Worm (Caenorhabditis elegans) whole organism, L2 larva: Measurements from ENCODE around the gene Y51H7C.10.
"Not testable (repeated sequence)": the region's sequence is repeated elsewhere in the genome, so short reads cannot be mapped to it uniquely, and the experiment has no call there.

Experiments
- C34F6.9 ChIP-seq: fragments of 150-350 bp; optimal IDR thresholded peaks from 2 replicates; lab custom pipeline; 2014; ENCODE audit warnings: missing biosample characterization, missing genetic modification characterization
- R02D3.7 ChIP-seq: fragments of 150-350 bp; optimal IDR thresholded peaks from 2 replicates; lab custom pipeline; 2014; ENCODE audit warnings: missing biosample characterization, missing genetic modification characterization
- Y55F3AM.14 ChIP-seq: fragments of 200-800 bp; sonication (Bioruptor generic); optimal IDR thresholded peaks from 2 replicates; lab custom pipeline; 2018; ENCODE audit warnings: mild to moderate bottlenecking, missing genetic modification characterization, missing compliant biosample characterization
- ZK546.5 ChIP-seq: sonication (generic microtip); optimal IDR thresholded peaks from 2 replicates; lab custom pipeline; 2017; ENCODE audit warnings: missing biosample characterization, missing genetic modification characterization
- alr-1 ChIP-seq: fragments of 150-350 bp; optimal IDR thresholded peaks from 2 replicates; lab custom pipeline; 2014; ENCODE audit warnings: missing biosample characterization, missing genetic modification characterization
- aly-2 ChIP-seq: fragments of 150-350 bp; optimal IDR thresholded peaks from 2 replicates; lab custom pipeline; 2014; ENCODE audit warnings: missing biosample characterization, missing genetic modification characterization
- ama-1 ChIP-seq: fragments of 150-350 bp; optimal IDR thresholded peaks from 2 replicates; lab custom pipeline; 2018; ENCODE audit warnings: inconsistent platforms
- blmp-1 ChIP-seq: sonication (generic microtip); optimal IDR thresholded peaks from 2 replicates; lab custom pipeline; 2017; ENCODE audit warnings: missing genetic modification characterization, mild to moderate bottlenecking, missing compliant biosample characterization, antibody characterized with exemption, moderate library complexity; ENCODE audit not compliant: insufficient read depth
- ceh-16 ChIP-seq: fragments of 150-350 bp; optimal IDR thresholded peaks from 2 replicates; lab custom pipeline; 2014; ENCODE audit warnings: missing biosample characterization, missing genetic modification characterization
- dmd-4 ChIP-seq: sonication (generic microtip); optimal IDR thresholded peaks from 2 replicates; lab custom pipeline; 2017; ENCODE audit warnings: missing biosample characterization, missing genetic modification characterization
- egl-27 ChIP-seq: sonication (generic microtip); optimal IDR thresholded peaks from 3 replicates; lab custom pipeline; 2017; ENCODE audit warnings: missing biosample characterization, missing genetic modification reagents, missing genetic modification characterization
- elt-1 ChIP-seq: fragments of 150-350 bp; optimal IDR thresholded peaks from 2 replicates; lab custom pipeline; 2014; ENCODE audit warnings: missing biosample characterization, missing genetic modification characterization
- elt-3 ChIP-seq: sonication (generic microtip); optimal IDR thresholded peaks from 2 replicates; lab custom pipeline; 2017; ENCODE audit warnings: missing biosample characterization, missing genetic modification characterization
- lin-11 ChIP-seq: fragments of 150-350 bp; sonication (generic microtip); optimal IDR thresholded peaks from 2 replicates; lab custom pipeline; 2014; ENCODE audit warnings: missing biosample characterization, missing genetic modification characterization, inconsistent platforms, mixed read lengths
- lin-39 ChIP-seq: fragments of 150-350 bp; optimal IDR thresholded peaks from 2 replicates; lab custom pipeline; 2014; ENCODE audit warnings: missing biosample characterization, missing genetic modification reagents, missing genetic modification characterization
- lsy-2 ChIP-seq, 2 experiments: fragments of 150-350 bp in 1 of 2; sonication (generic microtip) in 1 of 2; optimal IDR thresholded peaks; 2 replicates each; lab custom pipeline; 2014 to 2017; ENCODE audit warnings: missing biosample characterization in 2 of 2, missing genetic modification characterization in 2 of 2
- mbf-1 ChIP-seq: sonication (generic microtip); optimal IDR thresholded peaks from 2 replicates; lab custom pipeline; 2017; ENCODE audit warnings: missing biosample characterization, missing genetic modification characterization
- mdl-1 ChIP-seq, 2 experiments: fragments of 150-350 bp in 1 of 2; sonication (generic microtip) in 1 of 2; optimal IDR thresholded peaks; 2 replicates each; lab custom pipeline; 2017; ENCODE audit warnings: missing biosample characterization in 2 of 2, missing genetic modification characterization in 2 of 2
- nhr-10 ChIP-seq: sonication (generic microtip); optimal IDR thresholded peaks from 2 replicates; lab custom pipeline; 2017; ENCODE audit warnings: missing biosample characterization, missing genetic modification characterization
- nhr-11 ChIP-seq: fragments of 150-350 bp; optimal IDR thresholded peaks from 2 replicates; lab custom pipeline; 2014; ENCODE audit warnings: missing biosample characterization, missing genetic modification characterization
- nhr-237 ChIP-seq: fragments of 150-350 bp; optimal IDR thresholded peaks from 2 replicates; lab custom pipeline; 2014; ENCODE audit warnings: missing biosample characterization, missing genetic modification characterization
- nhr-25 ChIP-seq: fragments of 150-350 bp; sonication (generic microtip); optimal IDR thresholded peaks from 3 replicates; lab custom pipeline; 2014; ENCODE audit warnings: missing biosample characterization, missing genetic modification characterization
- nhr-6 ChIP-seq: fragments of 150-350 bp; optimal IDR thresholded peaks from 2 replicates; lab custom pipeline; 2014; ENCODE audit warnings: missing biosample characterization, missing genetic modification characterization
- nhr-77 ChIP-seq: fragments of 150-350 bp; optimal IDR thresholded peaks from 2 replicates; lab custom pipeline; 2014; ENCODE audit warnings: missing biosample characterization, missing genetic modification characterization
- peb-1 ChIP-seq: fragments of 150-350 bp; optimal IDR thresholded peaks from 2 replicates; lab custom pipeline; 2014; ENCODE audit warnings: missing biosample characterization, missing genetic modification characterization
- sem-4 ChIP-seq: fragments of 150-350 bp; optimal IDR thresholded peaks from 2 replicates; lab custom pipeline; 2014; ENCODE audit warnings: missing biosample characterization, missing genetic modification reagents, missing genetic modification characterization
- skn-1 ChIP-seq: sonication (generic microtip); optimal IDR thresholded peaks from 2 replicates; lab custom pipeline; 2017; ENCODE audit warnings: missing biosample characterization, missing genetic modification characterization
- sma-3 ChIP-seq: sonication (generic microtip); optimal IDR thresholded peaks from 2 replicates; lab custom pipeline; 2016; ENCODE audit warnings: missing genetic modification reagents, missing genetic modification characterization, missing compliant biosample characterization
- sma-9 ChIP-seq, 2 experiments: fragments of 150-350 bp in 1 of 2; sonication (generic microtip) in 1 of 2; optimal IDR thresholded peaks; 2 replicates each; lab custom pipeline; 2014 to 2016; ENCODE audit warnings: missing genetic modification characterization in 2 of 2, mild to moderate bottlenecking in 1 of 2, missing biosample characterization in 1 of 2, missing compliant biosample characterization in 1 of 2, missing genetic modification reagents in 1 of 2, moderate library complexity in 1 of 2
- unc-55 ChIP-seq: fragments of 150-350 bp; sonication (generic microtip); optimal IDR thresholded peaks from 3 replicates; lab custom pipeline; 2014; ENCODE audit warnings: missing biosample characterization, missing genetic modification reagents, missing genetic modification characterization
- unc-62 ChIP-seq: fragments of 150-350 bp; optimal IDR thresholded peaks from 2 replicates; lab custom pipeline; 2014; ENCODE audit warnings: missing biosample characterization, missing genetic modification reagents, missing genetic modification characterization
- ztf-4 ChIP-seq: fragments of 150-350 bp; optimal IDR thresholded peaks from 2 replicates; lab custom pipeline; 2014; ENCODE audit warnings: missing biosample characterization, missing genetic modification characterization

Gene Y51H7C.10

ce11 chrII:1423660-1424059 is at the start of gene Y51H7C.10:
Y51H7C.10 (minus strand) TSS chrII:1423760.
- TF ChIP-seq elt-1 (tag; lab: Kevin White, UChicago) = no peak
- TF ChIP-seq aly-2 = no peak
- no peak for TF ChIP-seq sma-9 (GFP tag; optimal IDR thresholded peaks at IDR 0.05; lab: Kevin White, UChicago)
- no peak for TF ChIP-seq sma-9 (tag; optimal IDR thresholded peaks at IDR 0.05; lab: Kevin White, UChicago)
- no peak for TF ChIP-seq C34F6.9
- no peak for TF ChIP-seq nhr-6
- no peak for TF ChIP-seq mdl-1 (tag; optimal IDR thresholded peaks at IDR 0.05; lab: Kevin White, UChicago)
- no peak for TF ChIP-seq elt-3 (tag; lab: Kevin White, UChicago)
- no peak for TF ChIP-seq skn-1 (tag; lab: Kevin White, UChicago)
- TF ChIP-seq mbf-1 (tag; lab: Kevin White, UChicago) = no peak
- TF ChIP-seq sma-3 (GFP tag; lab: Kevin White, UChicago) = no peak
- TF ChIP-seq dmd-4 (tag; lab: Kevin White, UChicago) = no peak
- no peak for TF ChIP-seq R02D3.7
- no peak for TF ChIP-seq unc-62
- no peak for TF ChIP-seq egl-27
- TF ChIP-seq nhr-10 (tag; lab: Kevin White, UChicago) = no peak
- TF ChIP-seq ceh-16 (tag; lab: Kevin White, UChicago) = no peak
- TF ChIP-seq nhr-25 (tag; lab: Kevin White, UChicago) = no peak

DNA sequence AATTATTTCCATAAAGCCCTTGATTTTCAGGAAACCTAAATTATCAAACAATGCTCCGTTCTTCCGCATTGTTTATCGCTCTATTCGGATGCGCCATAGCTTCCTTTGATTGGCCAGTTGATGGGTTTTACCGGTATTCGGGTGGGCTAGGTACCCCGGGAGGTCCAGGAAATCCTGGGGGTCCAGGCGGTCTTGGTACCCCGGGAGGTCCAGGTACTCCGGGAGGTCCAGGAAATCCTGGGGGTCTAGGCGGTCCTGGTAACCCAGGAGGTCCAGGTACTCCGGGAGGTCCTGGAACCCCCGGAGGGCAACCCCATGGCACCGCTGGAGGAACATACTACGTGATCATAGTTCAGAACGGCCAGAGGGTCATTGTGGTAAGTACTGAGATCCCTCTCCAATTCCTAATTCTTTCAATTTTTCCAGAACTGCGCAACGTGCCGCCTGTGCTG is 47.0 kb upstream of the Y51H7C.10 start, which contains the start of gene H17B01.2:
TSS of gene H17B01.2 (plus strand) at position 51 of the 452 bp plus-strand sequence.
- TF ChIP-seq sma-3 (GFP tag; lab: Kevin White, UChicago) (no peak), ceh-16 (tag; lab: Kevin White, UChicago) (no peak), ztf-4 (tag; lab: Kevin White, UChicago) (no peak), nhr-77 (tag; lab: Kevin White, UChicago) (no peak), unc-62 (no peak), ZK546.5 (tag; lab: Kevin White, UChicago) (no peak), nhr-237 (tag; lab: Kevin White, UChicago) (no peak), Y55F3AM.14 (GFP tag; lab: Kevin White, UChicago) (no peak), peb-1 (tag; lab: Kevin White, UChicago) (no peak), C34F6.9 (no peak)
- TF ChIP-seq, all 48 proteins: peak for 0

- not testable (repeated sequence) for TF ChIP-seq unc-62; alr-1 (tag; lab: Kevin White, UChicago); lin-11 (tag; lab: Kevin White, UChicago)
Measured at ce11 chrII:1467711-1468110, 44.2 kb upstream of the Y51H7C.10 start, which contains the start of gene Y51H7C.1. Y51H7C.1 (plus strand) TSS chrII:1467727.

DNA sequence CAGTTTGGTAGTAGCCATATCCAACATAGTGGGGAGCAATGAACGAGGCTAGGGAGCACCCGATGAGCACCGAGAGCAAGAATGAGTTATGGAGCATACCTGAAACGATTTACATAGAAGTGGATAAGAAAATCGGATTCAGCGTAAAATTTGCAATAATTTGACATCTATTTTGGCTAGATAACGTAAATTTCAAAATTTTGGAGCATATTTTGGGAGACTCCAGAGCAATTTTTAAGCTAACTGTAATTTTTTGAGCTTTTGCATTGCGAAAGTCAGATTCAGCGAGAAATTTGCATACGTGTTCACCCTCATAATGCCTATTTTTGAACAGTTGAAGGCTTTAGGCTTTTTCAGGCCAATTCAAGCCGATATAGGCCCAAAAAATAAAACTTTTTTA is 42.9 kb upstream of the Y51H7C.10 start, which contains the start of gene Y51H7C.13:
TSS of gene Y51H7C.13 (minus strand) at position 101 of the 400 bp plus-strand sequence.
- no peak for TF ChIP-seq sem-4 (tag; lab: Kevin White, UChicago)
- no peak for TF ChIP-seq skn-1 (tag; lab: Kevin White, UChicago)
- no peak for TF ChIP-seq lsy-2 (tag; optimal IDR thresholded peaks at IDR 0.05; lab: Kevin White, UChicago)
- TF ChIP-seq nhr-25 (tag; lab: Kevin White, UChicago) = no peak
- TF ChIP-seq R02D3.7 = no peak
- no peak for TF ChIP-seq ZK546.5 (tag; lab: Kevin White, UChicago)
- TF ChIP-seq nhr-10 (tag; lab: Kevin White, UChicago) = no peak
- TF ChIP-seq sma-9 (GFP tag; optimal IDR thresholded peaks at IDR 0.05; lab: Kevin White, UChicago) = no peak
- no peak for TF ChIP-seq sma-9 (tag; optimal IDR thresholded peaks at IDR 0.05; lab: Kevin White, UChicago)
- no peak for TF ChIP-seq ztf-4 (tag; lab: Kevin White, UChicago)
- no peak for TF ChIP-seq alr-1 (tag; lab: Kevin White, UChicago)
- TF ChIP-seq ama-1 (lab: Kevin White, UChicago) = no peak
- TF ChIP-seq blmp-1 (tag; lab: Kevin White, UChicago) = no peak
- no peak for TF ChIP-seq nhr-237 (tag; lab: Kevin White, UChicago)
- TF ChIP-seq Y55F3AM.14 (GFP tag; lab: Kevin White, UChicago) = no peak
- TF ChIP-seq nhr-11 (tag; lab: Kevin White, UChicago) = no peak
- no peak for TF ChIP-seq lin-39 (tag; lab: Kevin White, UChicago)
- no peak for TF ChIP-seq nhr-77 (tag; lab: Kevin White, UChicago)
- no peak for TF ChIP-seq unc-55 (GFP tag; lab: Kevin White, UChicago)
- TF ChIP-seq mdl-1 (tag; optimal IDR thresholded peaks at IDR 0.05; lab: Kevin White, UChicago) = no peak
